Worm (Caenorhabditis elegans): Measurements from ENCODE around the gene srx-95.

The srx-95 gene

ce11 chrII:6706552-6707091 lies 47.9 kb downstream of the srx-95 start:
- TF ChIP-seq C16A3.4 (tag; optimal IDR thresholded peaks at IDR 0.05) = no peak
- peak; percentile 39 for TF ChIP-seq fkh-10 (GFP tag; optimal IDR thresholded peaks at IDR 0.05)
- TF ChIP-seq lin-14 (GFP tag; optimal IDR thresholded peaks at IDR 0.05) = peak; percentile 64
- TF ChIP-seq tbx-2 (tag; optimal IDR thresholded peaks at IDR 0.05) = peak; percentile 21
- no peak for TF ChIP-seq C34B4.2 (tag; optimal IDR thresholded peaks at IDR 0.05)
- no peak for TF ChIP-seq ceh-90 (tag; optimal IDR thresholded peaks at IDR 0.05)

DNA sequence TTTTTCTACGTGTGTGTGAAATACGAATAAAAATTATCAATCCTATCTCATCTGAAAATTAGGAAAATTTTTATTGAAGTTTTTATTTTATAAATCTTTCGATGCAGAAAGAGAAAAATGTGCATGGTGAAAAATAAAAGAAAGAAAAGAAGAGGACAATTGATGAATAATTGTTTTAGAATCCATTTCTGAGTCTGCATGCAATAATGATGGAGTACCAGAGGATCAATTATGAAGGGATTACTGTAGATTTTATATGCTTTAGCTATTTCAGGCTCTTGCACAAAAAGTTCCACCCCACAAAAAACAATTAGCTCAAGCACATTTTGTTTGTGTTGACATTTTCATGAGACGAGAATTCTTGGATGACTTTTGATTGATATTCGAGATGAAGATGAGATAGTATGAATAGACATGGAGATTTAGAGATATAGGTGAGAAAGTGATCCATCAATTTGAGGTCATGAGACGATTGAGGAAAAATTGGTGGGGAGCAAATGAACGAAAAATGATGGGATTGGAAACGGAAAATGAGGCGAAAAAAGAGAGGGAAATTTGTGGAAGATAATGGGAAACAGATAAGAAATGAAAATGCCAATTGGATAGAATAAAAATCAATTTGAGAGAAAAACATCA lies 48.9 kb downstream of the srx-95 start, which contains the start of gene rpy-1:
TSS of gene rpy-1 (minus strand) at position 51 of the 636 bp plus-strand sequence.
- peak; percentile 76 for TF ChIP-seq lin-14 (GFP tag; optimal IDR thresholded peaks at IDR 0.05)
- TF ChIP-seq snu-23 (GFP tag; optimal IDR thresholded peaks at IDR 0.05) = peak; percentile 36
- peak; percentile 68 for TF ChIP-seq nhr-71 (tag; optimal IDR thresholded peaks at IDR 0.05)
- peak; percentile 36 to 51 for TF ChIP-seq lsy-2 (tag; optimal IDR thresholded peaks at IDR 0.05)
- no peak for TF ChIP-seq snpc-4 (tag; optimal IDR thresholded peaks at IDR 0.05)
- TF ChIP-seq nhr-20 (tag; optimal IDR thresholded peaks at IDR 0.05) = peak; percentile 21
- no peak for TF ChIP-seq efl-1 (optimal IDR thresholded peaks at IDR 0.05)
- TF ChIP-seq efl-1 (GFP tag; optimal IDR thresholded peaks at IDR 0.05 in 1 of 2) = peak in 1 of 2 experiments; percentile 41
- TF ChIP-seq skn-1 (tag; optimal IDR thresholded peaks at IDR 0.05) = no peak
- no peak for TF ChIP-seq sptf-1 (tag; optimal IDR thresholded peaks at IDR 0.05)
- no peak for TF ChIP-seq lir-3 (tag; optimal IDR thresholded peaks at IDR 0.05; ENCODE audit: poor library complexity)
- TF ChIP-seq lin-39 (tag; optimal IDR thresholded peaks at IDR 0.05) = peak; percentile 61
- peak; percentile 7 for TF ChIP-seq nhr-85 (tag)
- TF ChIP-seq nhr-19 (GFP tag; conservative IDR thresholded peaks at IDR 0.05) = 0 out of 2 replicates have a peak, but pooled peaks have one; percentile 13
- TF ChIP-seq dsc-1 (tag; optimal IDR thresholded peaks at IDR 0.05) = peak; percentile 58
- TF ChIP-seq ztf-4 (tag; optimal IDR thresholded peaks at IDR 0.05) = peak; percentile 22
- no peak for TF ChIP-seq fkh-10 (GFP tag; optimal IDR thresholded peaks at IDR 0.05)
- TF ChIP-seq unc-86 (tag; optimal IDR thresholded peaks at IDR 0.05) = no peak
- TF ChIP-seq ceh-88 (GFP tag; IDR thresholded peaks at IDR 0.05) = no peak
- no peak for TF ChIP-seq unc-130 (tag; optimal IDR thresholded peaks at IDR 0.05)
- peak; percentile 60 for TF ChIP-seq rnt-1 (tag; optimal IDR thresholded peaks at IDR 0.05)
- TF ChIP-seq ces-1 (GFP tag; optimal IDR thresholded peaks at IDR 0.05) = no peak
- peak; percentile 9 for TF ChIP-seq blmp-1 (tag; optimal IDR thresholded peaks at IDR 0.05)
